Fruit fly (Drosophila melanogaster) whole organism, embryonic: ENCODE results near the gene CG2003.
A peak's percentile ranks its signal among the peaks of the same experiment; 100 is the strongest.

Source experiments
- BEAF-32 ChIP-seq: fragments of 200-800 bp; sonication (Bioruptor generic); optimal IDR thresholded peaks from 3 replicates; lab custom pipeline; 2017; ENCODE audit warnings: missing biosample characterization, missing genetic modification characterization, mild to moderate bottlenecking, moderate library complexity, missing genetic modification reagents
- CG10147 ChIP-seq: fragments of 200-800 bp; sonication (Bioruptor generic); optimal IDR thresholded peaks from 2 replicates; lab custom pipeline; 2019; ENCODE audit warnings: missing biosample characterization, mild to moderate bottlenecking, missing genetic modification characterization, moderate library complexity
- CG11247 ChIP-seq: fragments of 200-800 bp; sonication (Bioruptor generic); IDR thresholded peaks from 2 replicates; pipeline ENCODE4 v1.3.6; 2022; ENCODE audit warnings: missing biosample characterization, missing genetic modification characterization
- CG11398 ChIP-seq: fragments of 200-800 bp; sonication (Bioruptor generic); optimal IDR thresholded peaks from 2 replicates; lab custom pipeline; 2016; ENCODE audit warnings: missing biosample characterization, missing genetic modification characterization
- CG11723 ChIP-seq: fragments of 200-800 bp; sonication (Bioruptor generic); optimal IDR thresholded peaks from 2 replicates; lab custom pipeline; 2017; ENCODE audit warnings: missing biosample characterization, mild to moderate bottlenecking, missing genetic modification characterization
- CG14667 ChIP-seq: fragments of 200-800 bp; sonication (Bioruptor generic); IDR thresholded peaks from 2 replicates; pipeline ENCODE4 v1.3.6; 2022; ENCODE audit warnings: missing biosample characterization, missing genetic modification characterization
- CG15479 ChIP-seq: fragments of 200-800 bp; sonication (Bioruptor generic); optimal IDR thresholded peaks from 3 replicates; lab custom pipeline; 2019; ENCODE audit warnings: missing biosample characterization, mild to moderate bottlenecking, missing genetic modification characterization, moderate library complexity
- CG1647 ChIP-seq: fragments of 200-800 bp; sonication (Bioruptor generic); optimal IDR thresholded peaks from 3 replicates; lab custom pipeline; 2016; ENCODE audit warnings: missing biosample characterization, missing genetic modification characterization
- CG17829 ChIP-seq: fragments of 200-800 bp; optimal IDR thresholded peaks from 2 replicates; lab custom pipeline; 2019; ENCODE audit warnings: missing biosample characterization, mild to moderate bottlenecking, missing genetic modification characterization, moderate library complexity
- CG18476 ChIP-seq: fragments of 200-800 bp; sonication (Bioruptor generic); optimal IDR thresholded peaks from 2 replicates; lab custom pipeline; 2016; ENCODE audit warnings: missing biosample characterization, mild to moderate bottlenecking, missing genetic modification characterization
- CG18619 ChIP-seq: fragments of 200-800 bp; sonication (Bioruptor generic); optimal IDR thresholded peaks from 3 replicates; lab custom pipeline; 2017; ENCODE audit warnings: missing biosample characterization, mild to moderate bottlenecking, missing genetic modification characterization
- CG18764 ChIP-seq: fragments of 200-800 bp; sonication (Bioruptor generic); optimal IDR thresholded peaks from 3 replicates; lab custom pipeline; 2016; ENCODE audit warnings: missing biosample characterization, missing genetic modification characterization
- CG2889 ChIP-seq: fragments of 200-800 bp; sonication (Bioruptor generic); IDR thresholded peaks from 3 replicates; pipeline ENCODE4 v1.3.6; 2022; ENCODE audit warnings: missing biosample characterization, missing genetic modification characterization
- CG30403 ChIP-seq: fragments of 200-800 bp; sonication (Bioruptor generic); optimal IDR thresholded peaks from 3 replicates; lab custom pipeline; 2016; ENCODE audit warnings: missing biosample characterization, missing genetic modification characterization
- CG30431 ChIP-seq: fragments of 200-800 bp; sonication (Bioruptor generic); optimal IDR thresholded peaks from 2 replicates; lab custom pipeline; 2017; ENCODE audit warnings: missing biosample characterization, missing genetic modification characterization
- CG3065 ChIP-seq: fragments of 200-800 bp; sonication (Bioruptor generic); optimal IDR thresholded peaks from 2 replicates; lab custom pipeline; 2016; ENCODE audit warnings: missing biosample characterization, missing genetic modification characterization
- CG31224 ChIP-seq: fragments of 200-800 bp; sonication (Bioruptor generic); IDR thresholded peaks from 2 replicates; pipeline ENCODE4 v1.3.6; 2022; ENCODE audit warnings: missing biosample characterization, missing genetic modification characterization
- CG3995 ChIP-seq: fragments of 200-800 bp; sonication (Bioruptor generic); optimal IDR thresholded peaks from 3 replicates; lab custom pipeline; 2016; ENCODE audit warnings: missing biosample characterization, missing genetic modification characterization
- CG4360 ChIP-seq: fragments of 200-800 bp; sonication (Bioruptor generic); IDR thresholded peaks from 2 replicates; pipeline ENCODE4 v1.3.6; 2022; ENCODE audit warnings: missing biosample characterization, missing genetic modification characterization
- CG4854 ChIP-seq: fragments of 200-800 bp; sonication (Bioruptor generic); optimal IDR thresholded peaks from 2 replicates; lab custom pipeline; 2016; ENCODE audit warnings: missing biosample characterization, missing genetic modification characterization, inconsistent platforms
- CG6175 ChIP-seq: fragments of 200-800 bp; sonication (Bioruptor generic); IDR thresholded peaks from 3 replicates; pipeline ENCODE4 v1.3.6; 2022; ENCODE audit warnings: missing biosample characterization, missing genetic modification characterization
- CG6272 ChIP-seq: fragments of 200-800 bp; sonication (Bioruptor generic); IDR thresholded peaks from 2 replicates; pipeline ENCODE4 v1.3.6; 2022; ENCODE audit warnings: missing biosample characterization, missing genetic modification characterization
- CG6683 ChIP-seq: fragments of 200-800 bp; sonication (Bioruptor generic); optimal IDR thresholded peaks from 2 replicates; lab custom pipeline; 2017; ENCODE audit warnings: missing biosample characterization, mild to moderate bottlenecking, missing genetic modification characterization, missing genetic modification reagents
- CG6854 ChIP-seq: fragments of 200-800 bp; sonication (Bioruptor generic); optimal IDR thresholded peaks from 3 replicates; lab custom pipeline; 2017; ENCODE audit warnings: missing biosample characterization, mild to moderate bottlenecking, missing genetic modification characterization
- CG8089 ChIP-seq: fragments of 200-800 bp; sonication (Bioruptor generic); optimal IDR thresholded peaks from 3 replicates; lab custom pipeline; 2016; ENCODE audit warnings: missing biosample characterization, missing genetic modification characterization
- Dp ChIP-seq: fragments of 200-800 bp; sonication (Bioruptor generic); optimal IDR thresholded peaks from 2 replicates; lab custom pipeline; 2018; ENCODE audit warnings: missing biosample characterization, mild to moderate bottlenecking, missing genetic modification characterization, moderate library complexity
- Eip74EF ChIP-seq, 2 experiments: fragments of 200-800 bp in 1 of 2; fragments of >200 bp in 1 of 2; sonication (Bioruptor generic) in 1 of 2; optimal IDR thresholded peaks; 2 replicates each; lab custom pipeline; 2017 to 2019; ENCODE audit warnings: missing biosample characterization in 2 of 2, missing genetic modification characterization in 2 of 2, mild to moderate bottlenecking in 1 of 2, moderate library complexity in 1 of 2
- HHEX ChIP-seq: fragments of 200-800 bp; sonication (Bioruptor generic); optimal IDR thresholded peaks from 3 replicates; lab custom pipeline; 2017; ENCODE audit warnings: missing biosample characterization, mild to moderate bottlenecking, missing genetic modification characterization, missing genetic modification reagents
- Meics ChIP-seq: fragments of 200-800 bp; sonication (Bioruptor generic); optimal IDR thresholded peaks from 2 replicates; lab custom pipeline; 2017; ENCODE audit warnings: missing biosample characterization, mild to moderate bottlenecking, missing genetic modification characterization
- NFAT ChIP-seq: fragments of 200-800 bp; sonication (Bioruptor generic); IDR thresholded peaks from 2 replicates; pipeline ENCODE4 v1.3.6; 2022; ENCODE audit warnings: missing biosample characterization, missing genetic modification characterization
- Spps ChIP-seq: fragments of 200-800 bp; sonication (Bioruptor generic); optimal IDR thresholded peaks from 2 replicates; lab custom pipeline; 2018; ENCODE audit warnings: missing biosample characterization, mild to moderate bottlenecking, missing genetic modification characterization
- Sry-β ChIP-seq: fragments of 200-800 bp; sonication (Bioruptor generic); optimal IDR thresholded peaks from 2 replicates; lab custom pipeline; 2018; ENCODE audit warnings: missing biosample characterization, mild to moderate bottlenecking, missing genetic modification characterization, moderate library complexity
- ac ChIP-seq: fragments of 200-800 bp; sonication (Bioruptor generic); optimal IDR thresholded peaks from 3 replicates; lab custom pipeline; 2017; ENCODE audit warnings: missing biosample characterization, mild to moderate bottlenecking, missing genetic modification characterization
- bbx ChIP-seq: fragments of 200-800 bp; sonication (Bioruptor generic); IDR thresholded peaks from 2 replicates; pipeline ENCODE4 v1.3.6; 2022; ENCODE audit warnings: missing biosample characterization, missing genetic modification characterization; ENCODE audit not compliant: partially characterized antibody
- btn ChIP-seq: fragments of 200-800 bp; sonication (Bioruptor generic); optimal IDR thresholded peaks from 2 replicates; lab custom pipeline; 2016; ENCODE audit warnings: missing biosample characterization, missing genetic modification characterization
- cato ChIP-seq: fragments of 200-800 bp; sonication (Bioruptor generic); optimal IDR thresholded peaks from 2 replicates; lab custom pipeline; 2016; ENCODE audit warnings: missing biosample characterization, missing genetic modification characterization, borderline replicate concordance
- caup ChIP-seq: fragments of 200-800 bp; sonication (Bioruptor generic); optimal IDR thresholded peaks from 3 replicates; lab custom pipeline; 2017; ENCODE audit warnings: missing biosample characterization, mild to moderate bottlenecking, missing genetic modification characterization, moderate library complexity; ENCODE audit not compliant: severe bottlenecking
- ewg ChIP-seq: fragments of 200-800 bp; sonication (Bioruptor generic); optimal IDR thresholded peaks from 3 replicates; lab custom pipeline; 2017; ENCODE audit warnings: mild to moderate bottlenecking, missing biosample characterization, missing genetic modification reagents, missing genetic modification characterization
- ftz-f1 ChIP-seq: fragments of 200-800 bp; sonication (Bioruptor generic); optimal IDR thresholded peaks from 2 replicates; lab custom pipeline; 2016; ENCODE audit warnings: missing biosample characterization, missing genetic modification characterization
- fu2 ChIP-seq: fragments of 200-800 bp; sonication (Bioruptor generic); optimal IDR thresholded peaks from 2 replicates; lab custom pipeline; 2016; ENCODE audit warnings: missing biosample characterization, missing genetic modification characterization
- gfzf ChIP-seq: fragments of 200-800 bp; sonication (Bioruptor generic); optimal IDR thresholded peaks from 2 replicates; lab custom pipeline; 2016; ENCODE audit warnings: missing biosample characterization, mild to moderate bottlenecking, missing genetic modification characterization, moderate library complexity
- lab ChIP-seq: fragments of 200-800 bp; sonication (Bioruptor generic); optimal IDR thresholded peaks from 3 replicates; lab custom pipeline; 2017; ENCODE audit warnings: missing biosample characterization, missing genetic modification characterization, mild to moderate bottlenecking, moderate library complexity, missing genetic modification reagents
- maf-S ChIP-seq: fragments of 200-800 bp; sonication (Bioruptor generic); optimal IDR thresholded peaks from 2 replicates; lab custom pipeline; 2016; ENCODE audit warnings: missing biosample characterization, missing genetic modification characterization
- nerfin-1 ChIP-seq: fragments of 200-800 bp; sonication (Bioruptor generic); optimal IDR thresholded peaks from 3 replicates; lab custom pipeline; 2019; ENCODE audit warnings: missing biosample characterization, mild to moderate bottlenecking, missing genetic modification characterization, moderate library complexity
- nerfin-2 ChIP-seq: fragments of 200-800 bp; sonication (Bioruptor generic); IDR thresholded peaks from 2 replicates; pipeline ENCODE4 v1.3.6; 2022; ENCODE audit warnings: missing biosample characterization, missing genetic modification characterization; ENCODE audit not compliant: partially characterized antibody
- pros ChIP-seq: fragments of 200-800 bp; sonication (Bioruptor generic); optimal IDR thresholded peaks from 3 replicates; lab custom pipeline; 2019; ENCODE audit warnings: missing biosample characterization, mild to moderate bottlenecking, missing genetic modification characterization, moderate library complexity
- repo ChIP-seq: fragments of 200-800 bp; sonication (Bioruptor generic); optimal IDR thresholded peaks from 2 replicates; lab custom pipeline; 2016; ENCODE audit warnings: missing biosample characterization, missing genetic modification characterization
- salm ChIP-seq: fragments of 200-800 bp; sonication (Bioruptor generic); optimal IDR thresholded peaks from 2 replicates; lab custom pipeline; 2018; ENCODE audit warnings: missing biosample characterization, mild to moderate bottlenecking, missing genetic modification characterization
- slbo ChIP-seq: fragments of 200-800 bp; sonication (Bioruptor generic); IDR thresholded peaks from 2 replicates; pipeline ENCODE4 v1.3.6; 2022; ENCODE audit warnings: missing biosample characterization, missing genetic modification characterization
- sr ChIP-seq: fragments of 200-800 bp; sonication (Bioruptor generic); IDR thresholded peaks from 3 replicates; pipeline ENCODE4 v1.3.6; 2022; ENCODE audit warnings: missing biosample characterization, missing genetic modification characterization
- zfh2 ChIP-seq: fragments of 200-800 bp; sonication (Bioruptor generic); optimal IDR thresholded peaks from 2 replicates; lab custom pipeline; 2016; ENCODE audit warnings: missing biosample characterization, missing genetic modification characterization

CG2003 gene

dm6 chr3R:31985603-31986002, 7.7 kb downstream of the CG2003 start (continued):
- TF ChIP-seq CG15479 (GFP tag; lab: Kevin White, UChicago) (no peak), CG18476 (GFP tag; lab: Kevin White, UChicago) (no peak), zfh2 (GFP tag; lab: Kevin White, UChicago) (no peak), ftz-f1 (GFP tag; lab: Kevin White, UChicago) (no peak), CG8089 (GFP tag; lab: Kevin White, UChicago) (no peak), Sry-β (GFP tag; lab: Kevin White, UChicago) (no peak), CG2889 (GFP tag; lab: Robert Waterston, UW) (no peak), Eip74EF (GFP tag; optimal IDR thresholded peaks at IDR 0.05; lab: Kevin White, UChicago) (no peak), btn (GFP tag; lab: Kevin White, UChicago) (no peak), CG6683 (no peak), gfzf (peak; percentile 87), BEAF-32 (peak; percentile 93), nerfin-2 (peak; percentile 89), fu2 (GFP tag; lab: Kevin White, UChicago) (no peak), CG4360 (GFP tag; lab: Robert Waterston, UW) (no peak), nerfin-1 (no peak), sr (no peak), CG11247 (0 out of 2 replicates have a peak, but pooled peaks have one; percentile 39), repo (GFP tag; lab: Kevin White, UChicago) (no peak), CG30403 (GFP tag; lab: Kevin White, UChicago) (peak; percentile 8), CG4854 (GFP tag; lab: Kevin White, UChicago) (no peak), CG14667 (GFP tag; lab: Robert Waterston, UW) (no peak), CG3995 (GFP tag; lab: Kevin White, UChicago) (no peak), CG6854 (GFP tag; lab: Kevin White, UChicago) (no peak), CG10147 (no peak), bbx (GFP tag; lab: Robert Waterston, UW) (peak; percentile 99), CG6272 (GFP tag; lab: Robert Waterston, UW) (no peak), CG18764 (no peak), NFAT (GFP tag; lab: Robert Waterston, UW) (peak; percentile 43; the same call in 1 of the 2 replicates), slbo (GFP tag; lab: Robert Waterston, UW) (peak; percentile 61), Dp (GFP tag; lab: Kevin White, UChicago) (peak; percentile 79), CG17829 (tag; lab: Kevin White, UChicago) (no peak), CG1647 (GFP tag; lab: Kevin White, UChicago) (no peak), HHEX (GFP tag; lab: Kevin White, UChicago) (no peak), CG18619 (no peak), lab (GFP tag; lab: Kevin White, UChicago) (peak; percentile 10), maf-S (no peak), CG30431 (GFP tag; lab: Kevin White, UChicago) (no peak), CG3065 (GFP tag; lab: Kevin White, UChicago) (no peak), CG6175 (GFP tag; lab: Robert Waterston, UW) (no peak), ac (GFP tag; lab: Kevin White, UChicago) (no peak), Spps (no peak), pros (no peak), caup (GFP tag; lab: Kevin White, UChicago) (no peak), Meics (GFP tag; lab: Kevin White, UChicago) (no peak), cato (GFP tag; lab: Kevin White, UChicago) (no peak), CG11398 (GFP tag; lab: Kevin White, UChicago) (no peak), salm (tag; lab: Kevin White, UChicago) (no peak), ewg (GFP tag; lab: Kevin White, UChicago) (no peak), CG11723 (GFP tag; lab: Kevin White, UChicago) (no peak), CG31224 (GFP tag; lab: Robert Waterston, UW) (no peak)
